Worm (Caenorhabditis elegans) whole organism, midembryonic: ENCODE results near the gene B0228.9.

Experiments
- T22C8.4 ChIP-seq: fragments of 200-800 bp; sonication (Bioruptor generic); IDR thresholded peaks from 2 replicates; pipeline ENCODE4 v1.3.6; 2022; ENCODE audit warnings: missing genetic modification characterization, missing compliant biosample characterization
- flt-1 ChIP-seq: fragments of 200-800 bp; sonication (Bioruptor generic); IDR thresholded peaks from 2 replicates; pipeline ENCODE4 v1.3.6; 2022; ENCODE audit warnings: missing genetic modification characterization, missing compliant biosample characterization
- klf-2 ChIP-seq: fragments of 200-800 bp; sonication (Bioruptor generic); conservative IDR thresholded peaks from 2 replicates; pipeline ENCODE4 v1.3.6; 2022; ENCODE audit warnings: missing genetic modification reagents, missing genetic modification characterization, missing compliant biosample characterization
- med-1 ChIP-seq: sonication (generic microtip); optimal IDR thresholded peaks from 2 replicates; lab custom pipeline; 2017; ENCODE audit warnings: missing genetic modification characterization, mild to moderate bottlenecking, missing compliant biosample characterization, antibody characterized with exemption, missing genetic modification reagents; ENCODE audit not compliant: insufficient read depth
- ref-1 ChIP-seq: fragments of 200-800 bp; sonication (Bioruptor generic); conservative IDR thresholded peaks from 2 replicates; pipeline ENCODE4 v1.3.6; 2022; ENCODE audit warnings: missing genetic modification reagents, missing genetic modification characterization, missing compliant biosample characterization
- tab-1 ChIP-seq: fragments of 200-800 bp; sonication (Bioruptor generic); IDR thresholded peaks from 2 replicates; pipeline ENCODE4 v1.3.6; 2022; ENCODE audit warnings: missing genetic modification characterization, missing compliant biosample characterization
- ztf-23 ChIP-seq: fragments of 200-800 bp; sonication (Bioruptor generic); IDR thresholded peaks from 2 replicates; pipeline ENCODE4 v1.3.6; 2022; ENCODE audit warnings: missing genetic modification reagents, missing genetic modification characterization, missing compliant biosample characterization
- ztf-29 ChIP-seq: fragments of 200-800 bp; sonication (Bioruptor generic); IDR thresholded peaks from 2 replicates; pipeline ENCODE4 v1.3.6; 2022; ENCODE audit warnings: missing genetic modification reagents, missing genetic modification characterization, missing compliant biosample characterization

- TF ChIP-seq ztf-29 (GFP tag; lab: Robert Waterston, UW) (no peak), ztf-23 (GFP tag; lab: Robert Waterston, UW) (no peak), klf-2 (GFP tag; lab: Robert Waterston, UW) (no peak), med-1 (no peak), ref-1 (no peak), T22C8.4 (GFP tag; lab: Robert Waterston, UW) (no peak), tab-1 (GFP tag; lab: Robert Waterston, UW) (no peak), flt-1 (GFP tag; lab: Robert Waterston, UW) (no peak)
These were observed 45.0 kb downstream of the B0228.9 start, which contains the start of gene cpna-5 for ce11 chrII:7718491-7718890.
